Worm (Caenorhabditis elegans) whole organism, L4 larva: ENCODE measurements around the gene gas-1.

Experiments
- D1046.2 ChIP-seq: fragments of 200-800 bp; sonication (Bioruptor generic); IDR thresholded peaks from 2 replicates; pipeline ENCODE4 v1.3.6; 2022; ENCODE audit warnings: missing genetic modification characterization, missing compliant biosample characterization
- F10B5.3 ChIP-seq: sonication (generic microtip); optimal IDR thresholded peaks from 2 replicates; lab custom pipeline; 2016; ENCODE audit warnings: mild to moderate bottlenecking, missing genetic modification characterization, missing compliant biosample characterization
- F37D6.2 ChIP-seq: sonication (generic microtip); optimal IDR thresholded peaks from 2 replicates; lab custom pipeline; 2016; ENCODE audit warnings: mild to moderate bottlenecking, missing genetic modification characterization, missing compliant biosample characterization
- R02D3.7 ChIP-seq: fragments of 150-350 bp; sonication (generic microtip); optimal IDR thresholded peaks from 3 replicates; lab custom pipeline; 2014; ENCODE audit warnings: missing biosample characterization, missing genetic modification characterization
- ZK546.5 ChIP-seq, 2 experiments: sonication (generic microtip); optimal IDR thresholded peaks; 2 replicates each; lab custom pipeline; 2017; ENCODE audit warnings: missing biosample characterization in 2 of 2, missing genetic modification characterization in 2 of 2
- aha-1 ChIP-seq: fragments of 150-350 bp; peaks from one replicate; lab custom pipeline; 2014; ENCODE audit warnings: missing biosample characterization, missing genetic modification characterization
- ceh-20 ChIP-seq: fragments of 200-800 bp; sonication (Bioruptor generic); IDR thresholded peaks from 2 replicates; pipeline ENCODE4 v1.3.6; 2022; ENCODE audit warnings: missing genetic modification reagents, missing genetic modification characterization, missing compliant biosample characterization
- ceh-44 ChIP-seq: fragments of 200-800 bp; sonication (Bioruptor generic); IDR thresholded peaks from 2 replicates; pipeline ENCODE4 v1.3.6; 2022; ENCODE audit warnings: missing genetic modification reagents, missing genetic modification characterization, missing compliant biosample characterization
- daf-12 ChIP-seq: fragments of 150-350 bp; optimal IDR thresholded peaks from 2 replicates; lab custom pipeline; 2014; ENCODE audit warnings: missing biosample characterization, missing genetic modification reagents, missing genetic modification characterization
- daf-16 ChIP-seq, 3 experiments: sonication (generic microtip); optimal IDR thresholded peaks; 2 replicates each; lab custom pipeline; 2016 to 2017; ENCODE audit warnings: missing genetic modification characterization in 3 of 3, missing genetic modification reagents in 3 of 3, mild to moderate bottlenecking in 2 of 3, missing compliant biosample characterization in 2 of 3, missing biosample characterization in 1 of 3, moderate library complexity in 1 of 3
- dmd-6 ChIP-seq: fragments of 200-800 bp; sonication (Bioruptor generic); IDR thresholded peaks from 2 replicates; pipeline ENCODE4 v1.3.6; 2022; ENCODE audit warnings: missing genetic modification reagents, missing genetic modification characterization, missing compliant biosample characterization
- duxl-1 ChIP-seq: sonication (generic microtip); optimal IDR thresholded peaks from 2 replicates; lab custom pipeline; 2016; ENCODE audit warnings: mild to moderate bottlenecking, missing genetic modification characterization, moderate library complexity, missing compliant biosample characterization; ENCODE audit not compliant: poor library complexity
- egl-27 ChIP-seq: sonication (generic microtip); optimal IDR thresholded peaks from 3 replicates; lab custom pipeline; 2017; ENCODE audit warnings: missing biosample characterization, missing genetic modification reagents, missing genetic modification characterization
- egl-43 ChIP-seq: fragments of 200-800 bp; sonication (Bioruptor generic); IDR thresholded peaks from 2 replicates; pipeline ENCODE4 v1.3.6; 2022; ENCODE audit warnings: missing genetic modification reagents, missing genetic modification characterization, missing compliant biosample characterization
- gei-8 ChIP-seq: fragments of 200-800 bp; sonication (Bioruptor generic); optimal IDR thresholded peaks from 2 replicates; lab custom pipeline; 2018; ENCODE audit warnings: mild to moderate bottlenecking, missing genetic modification characterization, missing compliant biosample characterization
- lim-7 ChIP-seq: fragments of 200-800 bp; sonication (Bioruptor generic); IDR thresholded peaks from 2 replicates; pipeline ENCODE4 v1.3.6; 2022; ENCODE audit warnings: missing genetic modification characterization, missing compliant biosample characterization
- lin-1 ChIP-seq: fragments of 200-800 bp; sonication (Bioruptor generic); IDR thresholded peaks from 2 replicates; pipeline ENCODE4 v1.3.6; 2022; ENCODE audit warnings: missing genetic modification reagents, missing genetic modification characterization, missing compliant biosample characterization
- lin-13 ChIP-seq: fragments of 150-350 bp; optimal IDR thresholded peaks from 2 replicates; lab custom pipeline; 2014; ENCODE audit warnings: missing biosample characterization, missing genetic modification reagents, missing genetic modification characterization
- lin-38 ChIP-seq: fragments of 200-800 bp; sonication (Bioruptor generic); IDR thresholded peaks from 2 replicates; pipeline ENCODE4 v1.3.6; 2022; ENCODE audit warnings: missing genetic modification reagents, missing genetic modification characterization, missing compliant biosample characterization
- mdt-29 ChIP-seq: fragments of 200-800 bp; sonication (Bioruptor generic); IDR thresholded peaks from 2 replicates; pipeline ENCODE4 v1.3.6; 2022; ENCODE audit warnings: missing genetic modification reagents, missing genetic modification characterization, missing compliant biosample characterization
- mep-1 ChIP-seq: fragments of 150-350 bp; sonication (generic microtip); optimal IDR thresholded peaks from 3 replicates; lab custom pipeline; 2014; ENCODE audit warnings: missing biosample characterization, missing genetic modification characterization
- nhr-102 ChIP-seq: sonication (generic microtip); optimal IDR thresholded peaks from 2 replicates; lab custom pipeline; 2016; ENCODE audit warnings: mild to moderate bottlenecking, missing genetic modification characterization, moderate library complexity, missing compliant biosample characterization
- nhr-111 ChIP-seq: fragments of 200-800 bp; sonication (Bioruptor generic); optimal IDR thresholded peaks from 2 replicates; lab custom pipeline; 2018; ENCODE audit warnings: mild to moderate bottlenecking, missing genetic modification characterization, missing compliant biosample characterization
- nhr-28 ChIP-seq: fragments of 150-350 bp; optimal IDR thresholded peaks from 2 replicates; lab custom pipeline; 2014; ENCODE audit warnings: missing biosample characterization, missing genetic modification characterization
- nhr-6 ChIP-seq: fragments of 150-350 bp; optimal IDR thresholded peaks from 2 replicates; lab custom pipeline; 2014; ENCODE audit warnings: missing biosample characterization, missing genetic modification characterization
- nhr-76 ChIP-seq: fragments of 150-350 bp; optimal IDR thresholded peaks from 2 replicates; lab custom pipeline; 2014; ENCODE audit warnings: missing biosample characterization, missing genetic modification characterization
- php-3 ChIP-seq: fragments of 200-800 bp; sonication (Bioruptor generic); IDR thresholded peaks from 2 replicates; pipeline ENCODE4 v1.3.6; 2022; ENCODE audit warnings: missing genetic modification reagents, missing genetic modification characterization, missing compliant biosample characterization
- rbr-2 ChIP-seq: sonication (generic microtip); optimal IDR thresholded peaks from 2 replicates; lab custom pipeline; 2016; ENCODE audit warnings: missing genotype, missing genetic modification characterization, missing compliant biosample characterization
- snpc-4 ChIP-seq: fragments of 150-350 bp; optimal IDR thresholded peaks from 2 replicates; lab custom pipeline; 2014; ENCODE audit warnings: missing biosample characterization, missing genetic modification characterization
- spr-3 ChIP-seq: fragments of 200-800 bp; sonication (Bioruptor generic); optimal IDR thresholded peaks from 2 replicates; lab custom pipeline; 2018; ENCODE audit warnings: mild to moderate bottlenecking, missing genetic modification characterization, missing compliant biosample characterization
- tag-97 ChIP-seq: fragments of 200-800 bp; sonication (Bioruptor generic); IDR thresholded peaks from 2 replicates; pipeline ENCODE4 v1.3.6; 2022; ENCODE audit warnings: missing genetic modification characterization, missing compliant biosample characterization
- unc-62 ChIP-seq, 3 experiments: fragments of 150-350 bp in 1 of 3; sonication (generic microtip); optimal IDR thresholded peaks in 2 of 3; peaks in 1 of 3; 1 replicate in 1 of 3; 2 replicates in 2 of 3; lab custom pipeline; 2014 to 2017; ENCODE audit warnings: missing biosample characterization in 3 of 3, missing genetic modification characterization in 3 of 3, missing genetic modification reagents in 3 of 3, missing genotype in 1 of 3
- vab-7 ChIP-seq: fragments of 200-800 bp; sonication (Bioruptor generic); IDR thresholded peaks from 2 replicates; pipeline ENCODE4 v1.3.6; 2022; ENCODE audit warnings: missing genetic modification reagents, missing genetic modification characterization, missing compliant biosample characterization
- zag-1 ChIP-seq: fragments of 150-350 bp; optimal IDR thresholded peaks from 2 replicates; lab custom pipeline; 2014; ENCODE audit warnings: missing biosample characterization, missing genetic modification characterization
- zip-11 ChIP-seq: fragments of 200-800 bp; sonication (Bioruptor generic); IDR thresholded peaks from 2 replicates; pipeline ENCODE4 v1.3.6; 2022; ENCODE audit warnings: missing genetic modification characterization, missing compliant biosample characterization

gas-1 gene

DNA sequence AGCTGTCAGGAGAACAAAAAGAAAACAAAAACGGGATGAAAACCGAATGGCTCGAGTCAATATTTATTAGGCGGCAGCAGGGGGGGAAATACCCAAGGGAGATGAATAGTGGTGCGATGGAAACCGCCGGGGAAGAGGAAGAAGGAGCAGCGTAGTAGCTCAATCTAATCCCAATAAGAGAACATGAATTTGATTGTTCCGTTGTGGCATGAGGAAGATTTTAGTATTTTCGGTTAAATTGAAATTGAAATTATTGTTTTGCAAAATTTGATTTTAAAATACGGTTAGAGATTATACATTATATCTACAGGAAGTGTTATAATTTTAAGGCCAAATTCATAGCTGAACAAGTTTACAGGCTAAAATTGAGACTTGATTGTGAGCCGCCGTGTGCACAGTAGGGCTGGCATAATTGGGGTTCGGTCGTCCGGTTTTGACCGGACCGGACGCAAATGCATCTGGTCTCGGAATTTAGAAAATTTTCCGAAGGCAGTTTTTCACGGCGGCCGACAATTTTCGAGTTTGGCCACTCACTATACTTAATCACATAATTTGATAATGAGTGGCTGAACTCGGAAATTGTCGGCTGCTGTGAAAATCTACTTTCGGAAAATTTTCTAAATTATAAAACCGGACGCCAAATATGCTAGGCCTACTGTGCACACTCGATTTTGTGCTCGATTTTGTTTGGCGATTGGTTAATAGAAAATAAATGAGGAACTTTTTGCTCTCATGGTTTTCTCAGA lies 38.0 kb downstream of the gas-1 start:
- TF ChIP-seq nhr-111 (no peak), mdt-29 (GFP tag; lab: Robert Waterston, UW) (no peak), gei-8 (GFP tag; lab: Kevin White, UChicago) (no peak), tag-97 (GFP tag; lab: Robert Waterston, UW) (no peak), zip-11 (GFP tag; lab: Robert Waterston, UW) (no peak), F10B5.3 (no peak), vab-7 (GFP tag; lab: Robert Waterston, UW) (no peak), unc-62 (GFP tag; optimal IDR thresholded peaks at IDR 0.05 in 1 of 2; lab: Kevin White, UChicago) (peak in 1 of 2 experiments; percentile 38), unc-62 (tag; optimal IDR thresholded peaks at IDR 0.05; lab: Kevin White, UChicago) (no peak)

DNA sequence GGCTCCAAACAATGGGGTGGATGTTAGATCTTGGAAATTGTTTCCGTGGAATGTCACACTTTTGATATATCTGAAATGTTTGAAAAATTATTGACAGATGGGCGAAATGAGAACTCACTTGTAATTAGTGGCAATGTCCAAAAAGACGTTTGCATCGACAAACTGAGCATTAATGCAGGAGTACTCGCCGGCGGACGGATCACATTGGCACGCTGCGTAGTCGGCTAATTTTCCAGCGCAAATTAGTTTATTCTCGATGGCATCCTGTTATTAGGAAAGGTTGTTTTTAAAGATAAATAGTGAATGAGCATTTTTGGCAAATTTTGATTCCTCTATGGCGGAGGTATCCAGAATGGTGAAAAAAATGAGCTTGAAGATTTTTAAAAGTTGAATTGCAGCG lies 39.4 kb downstream of the gas-1 start:
- no peak for TF ChIP-seq aha-1 (tag; lab: Kevin White, UChicago)
- no peak for TF ChIP-seq daf-12 (tag; lab: Kevin White, UChicago)
- no peak for TF ChIP-seq duxl-1 (tag; lab: Kevin White, UChicago)
- TF ChIP-seq ceh-44 = no peak
- TF ChIP-seq mdt-29 (GFP tag; lab: Robert Waterston, UW) = no peak
- TF ChIP-seq lin-38 = no peak
- TF ChIP-seq lin-13 (GFP tag; lab: Kevin White, UChicago) = no peak
- no peak for TF ChIP-seq rbr-2 (tag; lab: Kevin White, UChicago)
- TF ChIP-seq unc-62 (GFP tag; optimal IDR thresholded peaks at IDR 0.05 in 1 of 2; lab: Kevin White, UChicago) = no peak
- no peak for TF ChIP-seq unc-62 (tag; optimal IDR thresholded peaks at IDR 0.05; lab: Kevin White, UChicago)
- no peak for TF ChIP-seq daf-16 (GFP tag; optimal IDR thresholded peaks at IDR 0.05; lab: Kevin White, UChicago)
- no peak for TF ChIP-seq daf-16 (tag; optimal IDR thresholded peaks at IDR 0.05; lab: Kevin White, UChicago)
- TF ChIP-seq R02D3.7 (tag; lab: Kevin White, UChicago) = no peak
- TF ChIP-seq dmd-6 = no peak

DNA sequence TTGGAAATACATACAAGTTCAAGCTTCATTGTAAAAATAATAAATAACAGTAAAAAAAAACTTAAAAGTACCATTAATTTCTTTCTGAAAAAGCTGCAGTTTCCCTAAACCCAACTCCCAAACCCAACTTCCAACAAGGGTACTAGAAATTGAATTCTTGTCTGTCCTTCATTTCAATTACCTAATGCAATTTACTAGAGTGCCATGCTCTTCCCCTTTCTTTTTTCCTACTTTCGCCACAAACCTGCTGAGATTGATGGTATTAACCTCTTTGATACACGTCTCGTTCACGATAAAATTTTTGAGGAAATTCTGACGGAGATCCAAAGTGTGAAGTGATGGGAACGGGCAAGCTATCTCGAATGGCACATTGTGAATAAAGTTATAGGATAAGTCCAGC lies 42.3 kb downstream of the gas-1 start:
- TF ChIP-seq daf-16 (GFP tag; optimal IDR thresholded peaks at IDR 0.05; lab: Kevin White, UChicago) (no peak), daf-16 (tag; optimal IDR thresholded peaks at IDR 0.05; lab: Kevin White, UChicago) (no peak), nhr-76 (tag; lab: Kevin White, UChicago) (no peak), nhr-111 (no peak), snpc-4 (tag; lab: Kevin White, UChicago) (no peak), egl-27 (no peak), lim-7 (GFP tag; lab: Robert Waterston, UW) (no peak), tag-97 (GFP tag; lab: Robert Waterston, UW) (no peak), zag-1 (tag; lab: Kevin White, UChicago) (no peak)

DNA sequence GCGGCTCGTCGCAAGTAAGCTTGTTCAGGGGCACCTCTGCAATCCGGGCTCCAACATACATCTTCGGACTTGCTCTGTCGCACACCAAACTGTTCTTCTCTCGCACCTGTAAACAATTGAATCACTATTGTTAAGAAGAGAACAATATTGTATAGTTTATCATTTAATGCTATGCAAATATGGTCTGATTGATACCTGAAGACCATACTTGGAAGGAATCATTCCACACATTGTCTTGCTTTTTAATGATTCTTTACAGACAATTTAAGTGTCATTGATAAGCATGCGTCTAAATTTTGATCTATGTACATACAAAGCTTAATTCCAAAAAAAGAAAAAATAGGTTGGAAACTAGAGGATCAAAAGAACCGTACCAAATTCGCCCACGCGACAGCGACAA lies 43.3 kb downstream of the gas-1 start:
- TF ChIP-seq php-3 = no peak
- TF ChIP-seq spr-3 (GFP tag; lab: Kevin White, UChicago) = no peak
- no peak for TF ChIP-seq nhr-6 (tag; lab: Kevin White, UChicago)
- no peak for TF ChIP-seq egl-43 (GFP tag; lab: Robert Waterston, UW)
- 0 out of 2 replicates have a peak, but pooled peaks have one; percentile 11 for TF ChIP-seq D1046.2
- no peak for TF ChIP-seq F37D6.2 (tag; lab: Kevin White, UChicago)
- TF ChIP-seq mep-1 = no peak
- no peak for TF ChIP-seq ZK546.5 (tag; optimal IDR thresholded peaks at IDR 0.05; lab: Kevin White, UChicago)
- no peak for TF ChIP-seq nhr-102 (tag; lab: Kevin White, UChicago)
- peak; percentile 12; the same call in 1 of the 2 replicates for TF ChIP-seq dmd-6
- peak; percentile 1 for TF ChIP-seq nhr-28
- TF ChIP-seq ceh-20 (GFP tag; lab: Robert Waterston, UW) = no peak
- no peak for TF ChIP-seq daf-16 (GFP tag; optimal IDR thresholded peaks at IDR 0.05; lab: Kevin White, UChicago)
- TF ChIP-seq daf-16 (tag; optimal IDR thresholded peaks at IDR 0.05; lab: Kevin White, UChicago) = peak; percentile 20
- no peak for TF ChIP-seq lin-1 (GFP tag; lab: Robert Waterston, UW)
